Worm (Caenorhabditis elegans): ENCODE data around the gene F58B4.3.

ce11 chrV:10947210-10947609, 17.6 kb downstream of the F58B4.3 start:
- TF ChIP-seq med-1 (GFP tag; optimal IDR thresholded peaks at IDR 0.05; ENCODE audit: insufficient read depth) (no peak), ztf-23 (GFP tag; IDR thresholded peaks at IDR 0.05) (no peak)
